Worm (Caenorhabditis elegans) whole organism, late embryonic: ENCODE data around the gene ins-21.
"Not testable (repeated sequence)": the region's sequence is repeated elsewhere in the genome, so short reads cannot be mapped to it uniquely, and the experiment has no call there.

ENCODE experiments used
- ceh-45 ChIP-seq: fragments of 200-800 bp; sonication (Bioruptor generic); IDR thresholded peaks from 2 replicates; pipeline ENCODE4 v1.3.6; 2022; ENCODE audit warnings: missing genetic modification reagents, missing genetic modification characterization, missing compliant biosample characterization
- dve-1 ChIP-seq: sonication (generic microtip); optimal IDR thresholded peaks from 2 replicates; lab custom pipeline; 2017; ENCODE audit warnings: antibody characterized with exemption, mild to moderate bottlenecking, missing genetic modification characterization, missing compliant biosample characterization
- fkh-10 ChIP-seq: fragments of 150-350 bp; optimal IDR thresholded peaks from 2 replicates; lab custom pipeline; 2014; ENCODE audit warnings: missing biosample characterization, missing genetic modification reagents, missing genetic modification characterization
- rnt-1 ChIP-seq: sonication (generic microtip); optimal IDR thresholded peaks from 2 replicates; lab custom pipeline; 2016; ENCODE audit warnings: missing genetic modification characterization, missing compliant biosample characterization
- syd-9 ChIP-seq: sonication (generic microtip); optimal IDR thresholded peaks from 2 replicates; lab custom pipeline; 2016; ENCODE audit warnings: mild to moderate bottlenecking, missing genetic modification characterization, moderate library complexity, missing compliant biosample characterization

ce11 chrIII:10053312-10053711, 29.8 kb downstream of the ins-21 start, which contains the start of gene T16G12.12:
- not testable (repeated sequence) for TF ChIP-seq syd-9 (tag; lab: Kevin White, UChicago); dve-1 (tag; lab: Kevin White, UChicago); fkh-10 (GFP tag; lab: Kevin White, UChicago); rnt-1 (tag; lab: Kevin White, UChicago); ceh-45
